Fruit fly (Drosophila melanogaster) whole organism, pupa: Measurements from ENCODE around the gene Meltrin.

Experiments
- CG32121 ChIP-seq: fragments of 200-800 bp; sonication (Bioruptor generic); IDR thresholded peaks from 2 replicates; pipeline ENCODE4 v1.3.6; 2022; ENCODE audit warnings: missing biosample characterization, missing genetic modification characterization
- CG4496 ChIP-seq: fragments of 200-800 bp; sonication (Bioruptor generic); IDR thresholded peaks from 3 replicates; pipeline ENCODE4 v1.3.6; 2022; ENCODE audit warnings: missing biosample characterization, missing genetic modification characterization
- CG8301 ChIP-seq: fragments of 200-800 bp; sonication (Bioruptor generic); optimal IDR thresholded peaks from 2 replicates; lab custom pipeline; 2018; ENCODE audit warnings: missing biosample characterization, mild to moderate bottlenecking, missing genetic modification characterization
- CG9948 ChIP-seq: fragments of 200-800 bp; sonication (Bioruptor generic); optimal IDR thresholded peaks from 2 replicates; lab custom pipeline; 2018; ENCODE audit warnings: missing biosample characterization, mild to moderate bottlenecking, missing genetic modification characterization, moderate library complexity
- EcR ChIP-seq: fragments of 200-800 bp; sonication (Bioruptor generic); optimal IDR thresholded peaks from 3 replicates; lab custom pipeline; 2019; ENCODE audit warnings: missing biosample characterization, missing genetic modification characterization, mild to moderate bottlenecking, moderate library complexity, missing genetic modification reagents
- Pif1B ChIP-seq: fragments of 200-800 bp; sonication (Bioruptor generic); optimal IDR thresholded peaks from 3 replicates; lab custom pipeline; 2016; ENCODE audit warnings: missing biosample characterization, missing genetic modification characterization
- Snoo ChIP-seq: fragments of 200-800 bp; sonication (Bioruptor generic); optimal IDR thresholded peaks from 3 replicates; lab custom pipeline; 2017; ENCODE audit warnings: missing biosample characterization, mild to moderate bottlenecking, missing genetic modification characterization, inconsistent platforms
- fd96Ca ChIP-seq: fragments of 200-800 bp; sonication (Bioruptor generic); IDR thresholded peaks from 3 replicates; pipeline ENCODE4 v1.3.6; 2022; ENCODE audit warnings: missing biosample characterization, missing genetic modification characterization
- gl ChIP-seq: fragments of 200-800 bp; sonication (Bioruptor generic); optimal IDR thresholded peaks from 2 replicates; lab custom pipeline; 2018; ENCODE audit warnings: missing biosample characterization, mild to moderate bottlenecking, missing genetic modification characterization
- rn ChIP-seq: fragments of 200-800 bp; sonication (Bioruptor generic); IDR thresholded peaks from 2 replicates; pipeline ENCODE4 v1.3.6; 2022; ENCODE audit warnings: missing biosample characterization, missing genetic modification characterization

DNA sequence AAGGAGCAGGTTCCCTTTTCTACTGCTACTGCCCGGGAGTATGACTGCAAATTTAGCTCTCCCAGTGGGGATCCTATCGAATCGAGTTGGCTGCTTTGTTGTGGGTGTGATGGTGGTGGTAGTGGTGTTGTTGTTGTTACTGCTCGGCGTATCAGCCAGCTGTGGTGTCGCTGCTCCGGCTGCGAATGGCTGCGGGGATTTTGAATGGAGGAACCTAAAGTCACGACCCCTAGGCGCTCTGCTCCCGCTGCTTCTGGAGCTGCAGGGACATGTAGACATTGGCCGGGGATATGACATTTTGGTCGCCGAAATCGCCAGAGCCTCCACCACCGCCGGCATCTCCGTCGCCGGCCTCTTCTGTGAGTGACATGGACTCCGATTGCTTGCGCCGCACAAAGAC lies 70.3 kb downstream of the Meltrin start:
- TF ChIP-seq fd96Ca, result no peak
- TF ChIP-seq Snoo (tag; lab: Kevin White, UChicago), result no peak
- no peak for TF ChIP-seq CG32121 (GFP tag; lab: Robert Waterston, UW)
- TF ChIP-seq CG8301 (tag; lab: Kevin White, UChicago), result no peak
- TF ChIP-seq EcR, result no peak
- no peak for TF ChIP-seq CG9948
- TF ChIP-seq Pif1B, result no peak
- TF ChIP-seq gl (tag; lab: Kevin White, UChicago), result no peak
- no peak for TF ChIP-seq CG4496 (GFP tag; lab: Robert Waterston, UW)
- no peak for TF ChIP-seq rn
